Fruit fly (Drosophila melanogaster) whole organism, embryonic: ENCODE results near the gene CG7386.
A peak's percentile ranks its signal among the peaks of the same experiment; 100 is the strongest.

Source experiments
- Antp ChIP-seq: fragments of 200-800 bp; sonication (Bioruptor generic); optimal IDR thresholded peaks from 3 replicates; lab custom pipeline; 2016; ENCODE audit warnings: missing biosample characterization, missing genetic modification characterization
- Atf-2 ChIP-seq: fragments of 200-800 bp; sonication (Bioruptor generic); optimal IDR thresholded peaks from 2 replicates; lab custom pipeline; 2016; ENCODE audit warnings: missing biosample characterization, missing genetic modification characterization
- CG10979 ChIP-seq: fragments of 200-800 bp; sonication (Bioruptor generic); optimal IDR thresholded peaks from 2 replicates; lab custom pipeline; 2018; ENCODE audit warnings: missing biosample characterization, mild to moderate bottlenecking, missing genetic modification characterization, moderate library complexity
- CG11093 ChIP-seq: fragments of 200-800 bp; sonication (Bioruptor generic); IDR thresholded peaks from 3 replicates; pipeline ENCODE4 v1.3.6; 2022; ENCODE audit warnings: missing biosample characterization, missing genetic modification characterization
- CG11504 ChIP-seq: fragments of 200-800 bp; sonication (Bioruptor generic); optimal IDR thresholded peaks from 3 replicates; lab custom pipeline; 2019; ENCODE audit warnings: missing biosample characterization, mild to moderate bottlenecking, missing genetic modification characterization, moderate library complexity
- CG11695 ChIP-seq: fragments of 200-800 bp; sonication (Bioruptor generic); IDR thresholded peaks from 3 replicates; pipeline ENCODE4 v1.3.6; 2022; ENCODE audit warnings: missing biosample characterization, missing genetic modification characterization
- CG13287 ChIP-seq: fragments of 200-800 bp; sonication (Bioruptor generic); IDR thresholded peaks from 2 replicates; pipeline ENCODE4 v1.3.6; 2022; ENCODE audit warnings: missing biosample characterization, missing genetic modification characterization; ENCODE audit not compliant: partially characterized antibody
- CG13775 ChIP-seq: fragments of 200-800 bp; sonication (Bioruptor generic); optimal IDR thresholded peaks from 3 replicates; lab custom pipeline; 2017; ENCODE audit warnings: missing biosample characterization, mild to moderate bottlenecking, missing genetic modification characterization
- CG14050 ChIP-seq: fragments of 200-800 bp; sonication (Bioruptor generic); IDR thresholded peaks from 3 replicates; pipeline ENCODE4 v1.3.6; 2022; ENCODE audit warnings: missing biosample characterization, missing genetic modification characterization
- CG14667 ChIP-seq: fragments of 200-800 bp; sonication (Bioruptor generic); IDR thresholded peaks from 2 replicates; pipeline ENCODE4 v1.3.6; 2022; ENCODE audit warnings: missing biosample characterization, missing genetic modification characterization
- CG16863 ChIP-seq: fragments of 200-800 bp; sonication (Bioruptor generic); optimal IDR thresholded peaks from 3 replicates; lab custom pipeline; 2016; ENCODE audit warnings: missing biosample characterization, missing genetic modification characterization
- CG17359 ChIP-seq: fragments of 200-800 bp; sonication (Bioruptor generic); optimal IDR thresholded peaks from 3 replicates; lab custom pipeline; 2018; ENCODE audit warnings: missing biosample characterization, mild to moderate bottlenecking, missing genetic modification characterization, moderate library complexity
- CG17829 ChIP-seq: fragments of 200-800 bp; optimal IDR thresholded peaks from 2 replicates; lab custom pipeline; 2019; ENCODE audit warnings: missing biosample characterization, mild to moderate bottlenecking, missing genetic modification characterization, moderate library complexity
- CG1792 ChIP-seq: fragments of 200-800 bp; sonication (Bioruptor generic); optimal IDR thresholded peaks from 2 replicates; lab custom pipeline; 2016; ENCODE audit warnings: missing biosample characterization, missing genetic modification characterization
- CG1832 ChIP-seq: fragments of 200-800 bp; sonication (Bioruptor generic); optimal IDR thresholded peaks from 2 replicates; lab custom pipeline; 2017; ENCODE audit warnings: missing biosample characterization, mild to moderate bottlenecking, missing genetic modification characterization, inconsistent platforms
- CG18599 ChIP-seq: fragments of 200-800 bp; sonication (Bioruptor generic); optimal IDR thresholded peaks from 3 replicates; lab custom pipeline; 2017; ENCODE audit warnings: missing biosample characterization, missing genetic modification characterization, mild to moderate bottlenecking, moderate library complexity, missing genetic modification reagents
- CG2120 ChIP-seq: fragments of 200-800 bp; sonication (Bioruptor generic); optimal IDR thresholded peaks from 3 replicates; lab custom pipeline; 2016; ENCODE audit warnings: missing biosample characterization, missing genetic modification characterization
- CG2129 ChIP-seq: fragments of 200-800 bp; sonication (Bioruptor generic); IDR thresholded peaks from 2 replicates; pipeline ENCODE4 v1.3.6; 2022; ENCODE audit warnings: missing biosample characterization, missing genetic modification characterization; ENCODE audit not compliant: partially characterized antibody
- CG33557 ChIP-seq: fragments of 200-800 bp; sonication (Bioruptor generic); optimal IDR thresholded peaks from 2 replicates; lab custom pipeline; 2019; ENCODE audit warnings: missing biosample characterization, mild to moderate bottlenecking, missing genetic modification characterization, moderate library complexity
- CG3407 ChIP-seq: fragments of 200-800 bp; sonication (Bioruptor generic); optimal IDR thresholded peaks from 2 replicates; lab custom pipeline; 2018; ENCODE audit warnings: missing biosample characterization, mild to moderate bottlenecking, missing genetic modification characterization
- CG34224 ChIP-seq: fragments of 200-800 bp; sonication (Bioruptor generic); IDR thresholded peaks from 3 replicates; pipeline ENCODE4 v1.3.6; 2022; ENCODE audit warnings: missing biosample characterization, missing genetic modification characterization; ENCODE audit not compliant: partially characterized antibody
- CG4424 ChIP-seq: fragments of 200-800 bp; sonication (Bioruptor generic); optimal IDR thresholded peaks from 3 replicates; lab custom pipeline; 2016; ENCODE audit warnings: missing biosample characterization, missing genetic modification characterization
- CG6254 ChIP-seq: fragments of 200-800 bp; sonication (Bioruptor generic); optimal IDR thresholded peaks from 3 replicates; lab custom pipeline; 2017; ENCODE audit warnings: mild to moderate bottlenecking, missing biosample characterization, missing genetic modification reagents, missing genetic modification characterization
- CG6272 ChIP-seq: fragments of 200-800 bp; sonication (Bioruptor generic); IDR thresholded peaks from 2 replicates; pipeline ENCODE4 v1.3.6; 2022; ENCODE audit warnings: missing biosample characterization, missing genetic modification characterization
- CG6689 ChIP-seq: fragments of 200-800 bp; sonication (Bioruptor generic); IDR thresholded peaks from 2 replicates; pipeline ENCODE4 v1.3.6; 2022; ENCODE audit warnings: missing biosample characterization, missing genetic modification characterization
- CG6791 ChIP-seq: fragments of 200-800 bp; sonication (Bioruptor generic); IDR thresholded peaks from 3 replicates; pipeline ENCODE4 v1.3.6; 2022; ENCODE audit warnings: missing biosample characterization, missing genetic modification characterization; ENCODE audit not compliant: partially characterized antibody
- Dfd ChIP-seq, 2 experiments: fragments of >200 bp; optimal IDR thresholded peaks; 2 replicates each; lab custom pipeline; 2017; ENCODE audit warnings: missing biosample characterization in 2 of 2, missing genetic modification characterization in 2 of 2
- Ets65A ChIP-seq: fragments of 200-800 bp; sonication (Bioruptor generic); peaks from one replicate; lab custom pipeline; 2016; ENCODE audit warnings: missing biosample characterization, missing genetic modification characterization
- Jarid2 ChIP-seq: fragments of 200-800 bp; sonication (Bioruptor generic); optimal IDR thresholded peaks from 3 replicates; lab custom pipeline; 2017; ENCODE audit warnings: mild to moderate bottlenecking, missing biosample characterization, missing genetic modification reagents, missing genetic modification characterization
- Nf-YC ChIP-seq: fragments of 200-800 bp; optimal IDR thresholded peaks from 3 replicates; lab custom pipeline; 2019; ENCODE audit warnings: missing biosample characterization, mild to moderate bottlenecking, missing genetic modification characterization, moderate library complexity
- Scr ChIP-seq: fragments of 200-800 bp; sonication (Bioruptor generic); IDR thresholded peaks from 2 replicates; pipeline ENCODE4 v1.3.6; 2022; ENCODE audit warnings: missing biosample characterization, missing genetic modification characterization; ENCODE audit not compliant: partially characterized antibody
- Trl ChIP-seq, 3 experiments: fragments of >200 bp in 2 of 3; fragments of 200-800 bp in 1 of 3; sonication (Bioruptor generic) in 1 of 3; optimal IDR thresholded peaks; 2 replicates in 1 of 3; 3 replicates in 2 of 3; lab custom pipeline; 2016 to 2017; ENCODE audit warnings: missing biosample characterization in 1 of 3, missing genetic modification characterization in 1 of 3
- Xbp1 ChIP-seq: fragments of 200-800 bp; sonication (Bioruptor generic); optimal IDR thresholded peaks from 3 replicates; lab custom pipeline; 2016; ENCODE audit warnings: missing biosample characterization, mild to moderate bottlenecking, missing genetic modification characterization
- ara ChIP-seq: fragments of 200-800 bp; sonication (Bioruptor generic); IDR thresholded peaks from 2 replicates; pipeline ENCODE4 v1.3.6; 2022; ENCODE audit warnings: missing biosample characterization, missing genetic modification characterization
- cad ChIP-seq: fragments of >200 bp; optimal IDR thresholded peaks from 2 replicates; lab custom pipeline; 2017; ENCODE audit warnings: missing biosample characterization, missing genetic modification characterization
- chinmo ChIP-seq: fragments of 200-800 bp; sonication (Bioruptor generic); IDR thresholded peaks from 4 replicates; pipeline ENCODE4 v1.3.6; 2022; ENCODE audit warnings: missing biosample characterization, missing genetic modification characterization; ENCODE audit not compliant: partially characterized antibody
- dan ChIP-seq: fragments of 200-800 bp; sonication (Bioruptor generic); IDR thresholded peaks from 2 replicates; pipeline ENCODE4 v1.3.6; 2022; ENCODE audit warnings: missing biosample characterization, missing genetic modification characterization
- dmrt11E ChIP-seq: fragments of 200-800 bp; sonication (Bioruptor generic); optimal IDR thresholded peaks from 3 replicates; lab custom pipeline; 2018; ENCODE audit warnings: missing biosample characterization, mild to moderate bottlenecking, missing genetic modification characterization, moderate library complexity
- fd64A ChIP-seq: fragments of 200-800 bp; sonication (Bioruptor generic); optimal IDR thresholded peaks from 3 replicates; lab custom pipeline; 2018; ENCODE audit warnings: missing biosample characterization, mild to moderate bottlenecking, missing genetic modification characterization
- fu2 ChIP-seq: fragments of 200-800 bp; sonication (Bioruptor generic); optimal IDR thresholded peaks from 2 replicates; lab custom pipeline; 2016; ENCODE audit warnings: missing biosample characterization, missing genetic modification characterization
- gce ChIP-seq: fragments of 200-800 bp; sonication (Bioruptor generic); IDR thresholded peaks from 3 replicates; pipeline ENCODE4 v1.3.6; 2022; ENCODE audit warnings: missing biosample characterization, missing genetic modification characterization
- grau ChIP-seq: fragments of 200-800 bp; optimal IDR thresholded peaks from 3 replicates; lab custom pipeline; 2019; ENCODE audit warnings: missing biosample characterization, mild to moderate bottlenecking, missing genetic modification characterization, moderate library complexity
- kah ChIP-seq: fragments of 200-800 bp; sonication (Bioruptor generic); optimal IDR thresholded peaks from 2 replicates; lab custom pipeline; 2018; ENCODE audit warnings: missing biosample characterization, mild to moderate bottlenecking, missing genetic modification characterization
- lmd ChIP-seq: fragments of 200-800 bp; sonication (Bioruptor generic); IDR thresholded peaks from 2 replicates; pipeline ENCODE4 v1.3.6; 2022; ENCODE audit warnings: missing biosample characterization, missing genetic modification characterization
- mirr ChIP-seq: fragments of 200-800 bp; sonication (Bioruptor generic); optimal IDR thresholded peaks from 3 replicates; lab custom pipeline; 2018; ENCODE audit warnings: missing biosample characterization, mild to moderate bottlenecking, missing genetic modification characterization
- nmo ChIP-seq: fragments of 200-800 bp; sonication (Bioruptor generic); optimal IDR thresholded peaks from 2 replicates; lab custom pipeline; 2018; ENCODE audit warnings: missing biosample characterization, mild to moderate bottlenecking, missing genetic modification characterization, moderate library complexity
- prd ChIP-seq, 3 experiments: fragments of >200 bp in 2 of 3; fragments of 200-800 bp in 1 of 3; sonication (Bioruptor generic) in 1 of 3; optimal IDR thresholded peaks in 2 of 3; IDR thresholded peaks in 1 of 3; 2 replicates in 2 of 3; 3 replicates in 1 of 3; pipeline versions ENCODE4 v1.3.6 to Lab custom; 2017 to 2022; ENCODE audit warnings: missing biosample characterization in 1 of 3, missing genetic modification characterization in 1 of 3
- unpg ChIP-seq: fragments of 200-800 bp; sonication (Bioruptor generic); optimal IDR thresholded peaks from 3 replicates; lab custom pipeline; 2018; ENCODE audit warnings: missing biosample characterization, mild to moderate bottlenecking, missing genetic modification characterization, moderate library complexity

The CG7386 gene

DNA sequence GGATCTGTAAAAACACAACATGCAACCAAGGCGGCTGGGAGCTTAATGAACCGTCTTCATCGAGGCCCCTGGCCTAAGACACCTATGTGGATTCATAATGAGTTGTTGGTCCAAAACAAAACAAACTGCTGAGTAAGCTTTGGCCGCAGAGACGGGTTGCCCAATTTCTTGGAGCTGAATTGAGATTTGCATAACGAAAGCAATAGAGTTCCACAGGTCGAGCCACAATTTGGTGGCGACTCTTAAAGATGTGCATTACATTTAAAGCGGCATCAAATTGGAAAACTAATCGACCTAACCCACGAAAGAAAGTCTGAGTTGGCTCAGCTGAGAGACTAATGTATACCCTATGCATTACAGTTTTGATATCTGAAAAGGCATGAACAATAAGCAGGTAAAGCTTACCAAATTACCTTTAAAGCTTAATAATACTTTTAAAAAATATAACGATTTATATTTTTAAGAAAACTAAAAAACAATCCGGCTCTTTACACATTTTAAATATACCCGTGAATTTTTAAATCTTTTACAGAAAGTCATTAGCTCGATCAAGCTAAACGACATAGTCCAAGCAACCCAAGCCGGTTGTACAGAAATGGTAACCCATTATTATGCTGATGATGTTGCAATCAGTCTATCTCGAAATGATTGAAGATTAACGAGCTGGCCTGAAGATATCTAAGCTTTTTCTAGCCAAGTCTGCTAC lies 32.1 kb upstream of the CG7386 start, which contains the start of gene CG13297 (continued):
- TF ChIP-seq CG33557 (GFP tag; lab: Kevin White, UChicago), result no peak
- TF ChIP-seq mirr (GFP tag; lab: Kevin White, UChicago), result no peak
- no peak for TF ChIP-seq CG6791 (GFP tag; lab: Robert Waterston, UW)
- no peak for TF ChIP-seq CG14667 (GFP tag; lab: Robert Waterston, UW)
- TF ChIP-seq Ets65A (GFP tag; lab: Kevin White, UChicago), result no peak
- TF ChIP-seq CG11093 (GFP tag; lab: Robert Waterston, UW), result peak; percentile 62; the same call in 2 of the 3 replicates
- TF ChIP-seq CG10979 (tag; lab: Kevin White, UChicago), result peak; percentile 56
- no peak for TF ChIP-seq CG13287
- TF ChIP-seq fd64A (GFP tag; lab: Kevin White, UChicago), result no peak
- peak; percentile 66 for TF ChIP-seq nmo (GFP tag; lab: Kevin White, UChicago)
- TF ChIP-seq dan (GFP tag; lab: Robert Waterston, UW), result no peak
- peak; percentile 44 for TF ChIP-seq Xbp1 (GFP tag; lab: Kevin White, UChicago)
- no peak for TF ChIP-seq Scr (GFP tag; lab: Robert Waterston, UW)
- no peak for TF ChIP-seq CG2120
- no peak for TF ChIP-seq prd (optimal IDR thresholded peaks at IDR 0.05; lab: Kevin White, UChicago)
- TF ChIP-seq prd (GFP tag; IDR thresholded peaks at IDR 0.05; lab: Robert Waterston, UW), result peak; percentile 59; the same call in 2 of the 3 replicates
- TF ChIP-seq dmrt11E (tag; lab: Kevin White, UChicago), result no peak
- peak; percentile 68 for TF ChIP-seq CG17359 (tag; lab: Kevin White, UChicago)
- TF ChIP-seq CG3407 (GFP tag; lab: Kevin White, UChicago), result no peak
- TF ChIP-seq CG4424 (GFP tag; lab: Kevin White, UChicago), result peak; percentile 41
- TF ChIP-seq chinmo (GFP tag; lab: Robert Waterston, UW), result no peak
- TF ChIP-seq Nf-YC (tag; lab: Kevin White, UChicago), result no peak
- TF ChIP-seq CG6254 (GFP tag; lab: Kevin White, UChicago), result peak; percentile 12
- TF ChIP-seq CG6272 (GFP tag; lab: Robert Waterston, UW), result no peak
- TF ChIP-seq CG14050 (GFP tag; lab: Robert Waterston, UW), result no peak
- no peak for TF ChIP-seq cad (GFP tag; lab: Kevin White, UChicago)
- peak; percentile 54 for TF ChIP-seq unpg (GFP tag; lab: Kevin White, UChicago)
- TF ChIP-seq ara (GFP tag; lab: Robert Waterston, UW), result no peak
- TF ChIP-seq CG16863 (GFP tag; lab: Kevin White, UChicago), result no peak
- no peak for TF ChIP-seq Jarid2 (GFP tag; lab: Kevin White, UChicago)
- TF ChIP-seq Dfd (GFP tag; optimal IDR thresholded peaks at IDR 0.05; lab: Kevin White, UChicago), result no peak
- no peak for TF ChIP-seq Antp (GFP tag; lab: Kevin White, UChicago)
- peak; percentile 86 for TF ChIP-seq CG11504 (tag; lab: Kevin White, UChicago)
- peak; percentile 50; the same call in 1 of the 2 replicates for TF ChIP-seq lmd
- TF ChIP-seq grau (tag; lab: Kevin White, UChicago), result peak; percentile 57
- no peak for TF ChIP-seq CG1792
- no peak for TF ChIP-seq Trl (optimal IDR thresholded peaks at IDR 0.05; lab: Kevin White, UChicago)
- no peak for TF ChIP-seq Trl (GFP tag; optimal IDR thresholded peaks at IDR 0.05; lab: Kevin White, UChicago)
- TF ChIP-seq CG2129, result no peak
- TF ChIP-seq CG11695, result peak; percentile 76
- no peak for TF ChIP-seq Atf-2 (GFP tag; lab: Kevin White, UChicago)
- TF ChIP-seq CG17829 (tag; lab: Kevin White, UChicago), result peak; percentile 61
- TF ChIP-seq fu2, result no peak
- peak; percentile 66 for TF ChIP-seq CG6689 (GFP tag; lab: Robert Waterston, UW)
- TF ChIP-seq kah (GFP tag; lab: Kevin White, UChicago), result no peak
- no peak for TF ChIP-seq CG1832
- TF ChIP-seq CG13775 (GFP tag; lab: Kevin White, UChicago), result no peak
- TF ChIP-seq CG18599 (GFP tag; lab: Kevin White, UChicago), result peak; percentile 37
- TF ChIP-seq CG34224 (GFP tag; lab: Robert Waterston, UW), result no peak
- no peak for TF ChIP-seq gce (GFP tag; lab: Robert Waterston, UW)
